Fruit fly (Drosophila melanogaster): ENCODE results near the gene CG5815.

CG5815 gene

DNA sequence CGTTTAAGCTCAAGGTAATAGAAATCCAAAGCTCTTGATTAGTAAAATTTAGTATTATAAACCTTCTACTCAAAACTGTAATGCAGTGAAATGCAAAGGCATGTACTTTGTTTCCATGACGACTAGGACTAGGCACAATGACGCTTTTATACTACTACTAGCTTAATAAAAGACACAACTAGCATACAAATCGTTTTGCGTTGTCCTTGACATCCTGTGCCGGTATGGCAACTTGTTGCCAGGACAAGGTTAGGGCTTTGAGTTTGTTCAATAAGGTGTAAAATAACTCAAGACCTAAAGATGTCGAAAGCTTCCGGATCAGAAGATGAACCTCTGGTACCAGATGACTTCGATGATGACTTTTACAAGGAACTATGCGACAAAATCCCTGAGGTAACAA lies 6.0 kb downstream of the CG5815 start, which contains the start of gene CG5882:
Gene CG5882, plus strand, starts transcription at position 301 of the 400 bp plus-strand sequence.
- TF ChIP-seq h (optimal IDR thresholded peaks at IDR 0.05) (no peak), insv (optimal IDR thresholded peaks at IDR 0.05) (no peak), Sin3A (optimal IDR thresholded peaks at IDR 0.05) (no peak)

DNA sequence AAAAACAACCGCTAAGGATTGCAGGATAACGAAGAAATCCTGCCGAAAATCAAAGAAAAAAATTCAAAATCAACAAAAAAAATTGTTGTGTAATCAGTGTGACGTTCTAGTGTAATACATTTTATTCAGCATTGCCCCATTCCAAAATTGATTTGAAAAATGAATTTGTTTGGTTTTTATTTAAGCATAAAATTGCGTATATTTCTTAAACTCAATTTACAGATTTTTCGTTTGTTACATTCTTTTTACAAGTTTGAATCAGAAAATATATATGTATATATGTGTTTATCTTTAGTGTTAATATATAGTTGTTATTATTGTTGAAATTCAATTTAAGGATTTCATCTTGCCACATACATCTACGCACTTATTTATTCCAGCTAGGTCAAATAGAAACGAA lies 12.2 kb downstream of the CG5815 start, which contains the start of gene CG6059:
Gene CG6059, minus strand, starts transcription at position 101 of the 400 bp plus-strand sequence.
- no peak for TF ChIP-seq Myc (optimal IDR thresholded peaks at IDR 0.05)
- no peak for TF ChIP-seq ttk (optimal IDR thresholded peaks at IDR 0.05)
- no peak for TF ChIP-seq Sin3A (optimal IDR thresholded peaks at IDR 0.05)
- no peak for TF ChIP-seq psq (optimal IDR thresholded peaks at IDR 0.05)
- no peak for TF ChIP-seq h (optimal IDR thresholded peaks at IDR 0.05)
- no peak for TF ChIP-seq insv (optimal IDR thresholded peaks at IDR 0.05)

DNA sequence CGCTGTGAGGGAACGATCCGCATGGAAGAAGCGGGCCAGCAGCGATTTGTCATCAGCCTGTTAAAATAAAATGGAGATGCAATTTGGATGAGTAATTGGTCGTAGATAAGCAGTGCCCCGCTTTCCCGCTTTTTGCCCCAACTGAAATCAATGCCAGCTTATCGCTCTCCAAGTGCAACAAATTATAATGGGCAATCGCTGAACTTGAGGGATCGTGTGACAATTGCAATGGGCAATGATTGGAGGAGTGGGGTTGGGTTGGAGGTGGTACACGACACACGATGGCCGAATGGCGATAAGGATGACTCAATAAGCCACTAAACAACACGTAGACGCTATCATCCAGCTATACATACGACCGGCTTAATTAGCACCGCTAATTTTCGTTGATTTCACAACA lies 16.4 kb downstream of the CG5815 start:
- TF ChIP-seq Myc (optimal IDR thresholded peaks at IDR 0.05) (no peak), psq (optimal IDR thresholded peaks at IDR 0.05) (no peak), ttk (optimal IDR thresholded peaks at IDR 0.05) (no peak), insv (optimal IDR thresholded peaks at IDR 0.05) (no peak), Sin3A (optimal IDR thresholded peaks at IDR 0.05) (no peak), h (optimal IDR thresholded peaks at IDR 0.05) (no peak)

DNA sequence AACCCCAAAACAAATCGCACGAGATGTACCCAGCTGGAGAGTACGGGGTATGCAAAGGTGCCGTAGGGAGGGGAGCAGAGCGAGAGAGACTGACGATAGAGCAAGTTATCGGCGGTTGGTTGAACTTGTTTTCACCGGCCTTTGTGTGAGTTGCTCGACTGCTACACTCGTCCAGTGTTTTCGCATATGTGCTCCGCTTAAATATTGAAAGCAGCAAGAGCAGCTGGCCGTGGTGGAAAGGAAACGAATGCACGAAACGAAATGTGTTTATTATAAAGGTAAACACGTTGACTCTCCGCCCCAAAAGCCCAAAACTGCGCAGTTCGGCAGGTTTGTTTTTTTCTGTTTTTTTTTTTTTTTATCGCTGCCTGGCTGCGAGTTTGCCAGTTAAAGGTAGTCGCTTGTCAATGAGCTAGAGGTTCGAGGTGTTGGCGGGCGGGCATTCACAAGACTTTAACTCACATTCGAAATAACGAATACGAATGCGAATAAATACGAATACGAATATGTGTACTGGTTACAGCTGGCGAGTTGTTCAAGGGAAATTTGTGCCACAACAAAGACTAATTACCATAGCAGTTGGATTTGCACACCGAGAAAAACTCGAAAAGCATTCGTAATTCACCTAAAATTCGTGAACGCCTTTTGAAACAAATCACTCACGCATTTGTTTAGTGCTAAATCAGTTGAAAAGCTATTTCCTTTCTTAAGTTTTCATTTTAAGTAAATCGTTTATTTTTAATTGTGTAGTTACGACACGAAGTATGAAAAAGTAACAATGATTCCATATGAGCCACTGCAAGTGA lies 17.4 kb downstream of the CG5815 start:
- TF ChIP-seq insv (optimal IDR thresholded peaks at IDR 0.05): no peak
- TF ChIP-seq Sin3A (optimal IDR thresholded peaks at IDR 0.05): no peak
- TF ChIP-seq ttk (optimal IDR thresholded peaks at IDR 0.05): no peak
- no peak for TF ChIP-seq h (optimal IDR thresholded peaks at IDR 0.05)
- no peak for TF ChIP-seq psq (optimal IDR thresholded peaks at IDR 0.05)
- TF ChIP-seq Myc (optimal IDR thresholded peaks at IDR 0.05): no peak

DNA sequence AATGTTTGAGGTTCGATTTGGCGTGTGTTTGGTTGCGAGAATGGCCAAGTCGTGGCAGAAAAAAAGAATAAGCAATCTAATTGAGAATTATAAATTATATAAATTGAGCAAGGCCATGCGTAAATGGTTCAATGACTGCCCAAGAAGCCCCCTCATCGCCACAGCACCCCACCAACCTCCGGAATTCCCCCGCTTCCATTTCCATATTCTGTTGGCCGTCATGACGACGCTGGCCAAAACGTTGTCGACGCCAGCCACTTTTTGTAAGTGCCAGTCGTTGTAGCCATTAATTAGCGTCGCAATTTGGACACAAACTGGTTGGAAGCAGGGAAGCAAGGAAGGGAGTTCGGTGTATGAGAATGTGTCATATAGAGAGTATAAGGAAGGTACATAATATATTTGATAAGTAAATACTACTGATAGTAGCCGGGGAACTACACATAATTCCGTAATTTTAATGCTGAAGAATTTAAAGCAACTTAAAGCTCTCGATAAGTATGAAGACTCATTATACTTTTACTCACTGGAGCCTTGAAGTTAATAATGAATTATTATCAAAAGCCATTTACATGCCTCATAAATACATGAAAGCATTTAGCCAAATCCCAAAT lies 18.3 kb downstream of the CG5815 start:
- TF ChIP-seq insv (optimal IDR thresholded peaks at IDR 0.05): no peak
- TF ChIP-seq Myc (optimal IDR thresholded peaks at IDR 0.05): no peak
- TF ChIP-seq h (optimal IDR thresholded peaks at IDR 0.05): no peak
- no peak for TF ChIP-seq ttk (optimal IDR thresholded peaks at IDR 0.05)
- TF ChIP-seq Sin3A (optimal IDR thresholded peaks at IDR 0.05): no peak
- TF ChIP-seq psq (optimal IDR thresholded peaks at IDR 0.05): no peak

DNA sequence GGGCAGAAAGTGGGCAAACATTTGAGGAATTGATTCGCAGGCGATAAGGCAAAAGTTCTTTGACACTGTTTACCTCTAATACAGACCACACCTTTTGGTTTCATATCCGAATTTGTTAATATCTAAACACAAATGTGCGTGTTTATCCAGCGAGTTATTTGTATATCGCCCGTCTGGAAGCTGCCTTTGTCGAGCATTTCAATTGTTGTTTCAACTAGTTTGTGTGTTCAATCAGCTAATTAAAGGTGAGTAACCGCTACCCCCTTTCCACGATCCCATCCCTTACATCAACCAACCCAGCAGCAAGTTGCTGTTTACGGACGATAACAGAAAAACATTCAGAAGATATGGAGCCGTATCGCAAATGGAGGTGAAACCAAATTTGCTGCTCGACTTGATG lies 19.0 kb downstream of the CG5815 start:
- TF ChIP-seq psq (optimal IDR thresholded peaks at IDR 0.05): no peak
- no peak for TF ChIP-seq ttk (optimal IDR thresholded peaks at IDR 0.05)
- no peak for TF ChIP-seq Myc (optimal IDR thresholded peaks at IDR 0.05)
- TF ChIP-seq insv (optimal IDR thresholded peaks at IDR 0.05): no peak
- no peak for TF ChIP-seq Sin3A (optimal IDR thresholded peaks at IDR 0.05)

DNA sequence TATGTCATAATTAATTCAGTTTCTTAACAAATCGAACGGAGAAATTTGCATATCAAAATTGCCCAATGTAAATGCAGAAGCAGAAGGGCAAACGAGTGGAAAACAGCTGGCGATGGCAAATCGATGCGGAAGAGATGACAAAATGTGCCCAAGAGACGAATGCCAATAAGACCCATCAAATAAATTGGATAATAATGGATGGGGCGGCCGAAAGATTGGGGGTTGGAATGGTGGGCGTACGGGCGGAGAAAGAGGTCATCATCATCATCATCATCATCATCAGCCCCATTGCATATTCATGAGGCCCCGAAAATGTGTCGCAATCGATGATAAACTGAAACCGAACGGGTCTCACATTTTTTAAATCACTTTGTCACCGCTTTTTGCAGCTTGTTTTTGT lies 21.6 kb downstream of the CG5815 start:
- TF ChIP-seq Sin3A (optimal IDR thresholded peaks at IDR 0.05) (no peak), h (optimal IDR thresholded peaks at IDR 0.05) (no peak), insv (optimal IDR thresholded peaks at IDR 0.05) (no peak), ttk (optimal IDR thresholded peaks at IDR 0.05) (no peak), Myc (optimal IDR thresholded peaks at IDR 0.05) (no peak), psq (optimal IDR thresholded peaks at IDR 0.05) (no peak)

DNA sequence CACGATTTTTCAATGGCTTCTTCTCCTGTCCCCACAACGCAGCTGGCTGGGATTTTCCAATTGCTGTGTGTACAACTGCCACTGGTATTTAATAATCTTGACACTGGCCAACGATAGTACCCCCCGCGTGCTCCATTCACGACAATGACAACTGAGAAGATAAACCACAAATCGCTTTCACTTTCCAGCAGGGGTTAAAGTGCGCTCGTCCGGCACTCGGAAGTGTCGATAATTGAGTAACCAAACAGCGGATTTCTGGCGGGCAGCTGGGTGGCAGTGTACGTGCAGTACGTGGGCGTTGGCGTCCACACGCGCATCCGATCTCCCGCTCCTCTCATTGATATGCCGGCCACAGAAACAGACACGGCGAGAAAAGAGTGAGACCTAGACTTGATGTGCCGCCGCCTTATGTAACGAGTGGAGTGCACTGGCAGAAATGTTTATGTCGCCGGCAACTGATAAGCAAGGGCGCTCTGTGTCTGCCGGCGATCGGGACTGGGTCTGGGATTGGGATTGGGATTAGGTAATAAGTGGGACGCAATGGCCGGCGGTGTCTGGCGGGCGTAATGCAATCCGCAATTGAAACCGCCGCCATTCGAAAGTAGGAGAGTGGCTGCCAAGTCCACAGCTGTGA lies 22.5 kb downstream of the CG5815 start:
- TF ChIP-seq insv (optimal IDR thresholded peaks at IDR 0.05) (no peak), Myc (optimal IDR thresholded peaks at IDR 0.05) (no peak), ttk (optimal IDR thresholded peaks at IDR 0.05) (no peak), h (optimal IDR thresholded peaks at IDR 0.05) (no peak), Sin3A (optimal IDR thresholded peaks at IDR 0.05) (no peak), psq (optimal IDR thresholded peaks at IDR 0.05) (no peak)

DNA sequence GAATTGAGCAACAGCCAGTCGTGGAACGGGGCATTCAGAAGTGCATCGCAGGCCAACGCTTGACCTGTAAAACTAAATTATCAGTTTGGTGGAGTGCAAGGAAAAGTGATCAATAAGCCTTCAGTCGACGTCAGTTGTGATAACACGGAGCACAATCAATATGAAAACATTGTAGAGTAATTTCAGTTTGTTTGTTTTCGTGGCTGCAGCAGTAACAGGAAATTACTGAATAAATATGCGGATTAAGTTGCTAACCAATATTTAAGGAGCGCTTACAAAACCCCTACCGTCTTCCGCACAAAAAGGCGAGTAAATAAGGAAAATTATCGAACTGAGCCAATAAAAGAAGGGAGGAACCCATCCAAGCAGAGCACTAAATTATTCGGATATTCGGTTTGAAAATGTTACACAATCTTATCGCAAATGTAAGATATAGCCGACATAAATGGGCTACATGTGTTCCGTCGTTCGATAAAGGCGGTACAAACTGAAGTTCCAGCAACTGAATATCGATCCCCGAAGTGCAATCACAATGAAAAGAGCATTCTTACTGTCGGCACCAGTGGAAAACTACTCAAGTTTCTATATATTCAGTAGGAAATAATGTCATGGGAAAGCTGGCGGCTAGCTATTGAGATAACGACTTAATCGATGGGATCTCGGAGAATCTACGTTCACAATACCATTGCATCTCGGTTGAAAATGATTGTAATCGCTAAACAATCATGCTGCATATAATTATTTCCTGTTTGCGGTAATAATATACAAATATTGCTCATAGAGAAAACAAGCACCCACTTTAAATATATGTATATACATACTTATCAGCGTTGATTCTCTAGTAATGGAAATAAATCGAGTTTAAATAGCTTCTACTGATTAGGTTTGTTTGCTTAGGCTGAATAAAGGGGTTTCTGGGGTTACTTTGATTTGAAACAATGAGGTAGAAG lies 23.6 kb downstream of the CG5815 start:
- TF ChIP-seq h (optimal IDR thresholded peaks at IDR 0.05) (no peak), insv (optimal IDR thresholded peaks at IDR 0.05) (no peak), ttk (optimal IDR thresholded peaks at IDR 0.05) (no peak), Myc (optimal IDR thresholded peaks at IDR 0.05) (no peak), Sin3A (optimal IDR thresholded peaks at IDR 0.05) (no peak), psq (optimal IDR thresholded peaks at IDR 0.05) (no peak)

DNA sequence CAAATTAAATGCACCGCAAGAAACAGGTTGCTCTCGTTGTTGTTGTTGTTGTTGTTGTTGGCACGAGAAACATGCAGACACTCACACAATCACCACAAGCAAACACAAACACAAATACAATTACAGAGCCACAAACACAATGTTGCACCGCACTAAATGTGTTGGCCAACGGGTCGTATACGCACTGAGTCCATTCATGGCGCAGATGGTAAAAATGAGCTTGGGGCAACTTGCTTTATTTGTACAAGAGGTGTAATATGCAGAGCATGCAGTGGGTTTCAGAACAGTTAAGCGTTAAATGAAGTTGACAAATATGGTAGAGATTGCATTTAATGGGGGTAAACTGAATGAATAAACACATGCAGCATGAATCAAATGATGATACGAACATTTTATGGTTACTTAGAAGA lies 25.6 kb downstream of the CG5815 start:
- TF ChIP-seq Sin3A (optimal IDR thresholded peaks at IDR 0.05): no peak
- TF ChIP-seq insv (optimal IDR thresholded peaks at IDR 0.05): no peak
- no peak for TF ChIP-seq h (optimal IDR thresholded peaks at IDR 0.05)
- TF ChIP-seq psq (optimal IDR thresholded peaks at IDR 0.05): no peak
- no peak for TF ChIP-seq Myc (optimal IDR thresholded peaks at IDR 0.05)
- TF ChIP-seq ttk (optimal IDR thresholded peaks at IDR 0.05): no peak

DNA sequence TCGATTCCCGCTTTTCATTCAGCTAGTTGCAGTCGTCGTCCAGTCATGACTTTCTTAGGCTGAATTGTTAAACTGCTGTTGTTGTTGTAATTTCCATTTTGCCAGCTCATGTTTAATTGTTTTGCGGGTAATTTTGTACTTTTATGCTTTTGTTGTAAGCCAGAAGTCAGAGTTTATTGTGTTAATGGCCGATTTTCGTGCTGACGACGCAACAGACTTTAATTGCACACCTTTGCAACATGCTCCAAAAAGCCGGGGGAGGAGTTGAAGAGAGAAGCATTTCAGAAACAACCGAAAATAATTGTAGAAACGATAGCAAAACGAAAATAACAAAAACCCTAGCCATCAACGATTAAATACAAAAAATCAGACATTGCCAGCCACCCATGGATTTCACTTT lies 26.3 kb downstream of the CG5815 start:
- TF ChIP-seq ttk (optimal IDR thresholded peaks at IDR 0.05): no peak
- no peak for TF ChIP-seq Myc (optimal IDR thresholded peaks at IDR 0.05)
- no peak for TF ChIP-seq h (optimal IDR thresholded peaks at IDR 0.05)
- TF ChIP-seq Sin3A (optimal IDR thresholded peaks at IDR 0.05): no peak
- TF ChIP-seq insv (optimal IDR thresholded peaks at IDR 0.05): no peak
- TF ChIP-seq psq (optimal IDR thresholded peaks at IDR 0.05): no peak

All from Kc167 (cell line).